Worm (Caenorhabditis elegans) whole organism, mixed stage, embryonic: ENCODE results near the gene acr-24.

Experiments used
- M03D4.4 ChIP-seq: sonication (generic microtip); optimal IDR thresholded peaks from 2 replicates; lab custom pipeline; 2017; ENCODE audit warnings: mild to moderate bottlenecking, missing genetic modification characterization, missing compliant biosample characterization
- bed-3 ChIP-seq: fragments of 200-800 bp; sonication (Bioruptor generic); optimal IDR thresholded peaks from 3 replicates; lab custom pipeline; 2018; ENCODE audit warnings: mild to moderate bottlenecking, missing genetic modification characterization, moderate library complexity, missing compliant biosample characterization
- blmp-1 ChIP-seq: fragments of 150-350 bp; optimal IDR thresholded peaks from 2 replicates; lab custom pipeline; 2014; ENCODE audit warnings: missing biosample characterization, missing genetic modification characterization
- ceh-39 ChIP-seq: fragments of 150-350 bp; optimal IDR thresholded peaks from 2 replicates; lab custom pipeline; 2014; ENCODE audit warnings: missing biosample characterization, missing genetic modification characterization
- ceh-43 ChIP-seq: fragments of 200-800 bp; sonication (Bioruptor generic); optimal IDR thresholded peaks from 2 replicates; lab custom pipeline; 2018; ENCODE audit warnings: mild to moderate bottlenecking, missing genetic modification characterization, moderate library complexity, missing compliant biosample characterization
- ceh-83 ChIP-seq: fragments of 200-800 bp; sonication (Bioruptor generic); optimal IDR thresholded peaks from 2 replicates; lab custom pipeline; 2018; ENCODE audit warnings: mild to moderate bottlenecking, missing genetic modification characterization, missing compliant biosample characterization
- ces-1 ChIP-seq: fragments of 150-350 bp; optimal IDR thresholded peaks from 2 replicates; lab custom pipeline; 2014; ENCODE audit warnings: missing biosample characterization, missing genetic modification reagents, missing genetic modification characterization
- cnd-1 ChIP-seq: fragments of 200-800 bp; sonication (Bioruptor generic); optimal IDR thresholded peaks from 2 replicates; lab custom pipeline; 2018; ENCODE audit warnings: mild to moderate bottlenecking, missing genetic modification characterization, missing compliant biosample characterization
- drap-1 ChIP-seq: fragments of 200-800 bp; sonication (Bioruptor generic); optimal IDR thresholded peaks from 3 replicates; lab custom pipeline; 2018; ENCODE audit warnings: mild to moderate bottlenecking, missing genetic modification characterization, missing compliant biosample characterization
- elt-1 ChIP-seq: sonication (generic microtip); optimal IDR thresholded peaks from 2 replicates; lab custom pipeline; 2017; ENCODE audit warnings: missing genetic modification characterization, mild to moderate bottlenecking, missing compliant biosample characterization, antibody characterized with exemption, moderate library complexity, borderline replicate concordance; ENCODE audit not compliant: insufficient read depth
- elt-3 ChIP-seq: fragments of 150-350 bp; optimal IDR thresholded peaks from 2 replicates; lab custom pipeline; 2014; ENCODE audit warnings: missing biosample characterization, missing genetic modification characterization
- flh-1 ChIP-seq: fragments of 200-800 bp; sonication (Bioruptor generic); optimal IDR thresholded peaks from 2 replicates; lab custom pipeline; 2018; ENCODE audit warnings: mild to moderate bottlenecking, missing genetic modification characterization, moderate library complexity, missing compliant biosample characterization
- ham-2 ChIP-seq: fragments of 200-800 bp; sonication (Bioruptor generic); optimal IDR thresholded peaks from 2 replicates; lab custom pipeline; 2018; ENCODE audit warnings: mild to moderate bottlenecking, missing genetic modification characterization, missing compliant biosample characterization
- hlh-1 ChIP-seq: fragments of 150-350 bp; optimal IDR thresholded peaks from 2 replicates; lab custom pipeline; 2014; ENCODE audit warnings: missing biosample characterization, missing genetic modification reagents, missing genetic modification characterization
- lin-13 ChIP-seq: fragments of 150-350 bp; optimal IDR thresholded peaks from 2 replicates; lab custom pipeline; 2014; ENCODE audit warnings: missing biosample characterization, missing genetic modification characterization
- lsy-2 ChIP-seq: fragments of 150-350 bp; optimal IDR thresholded peaks from 2 replicates; lab custom pipeline; 2014; ENCODE audit warnings: missing biosample characterization, missing genetic modification characterization
- mab-5 ChIP-seq: fragments of 150-350 bp; optimal IDR thresholded peaks from 2 replicates; lab custom pipeline; 2014; ENCODE audit warnings: missing biosample characterization, missing genetic modification characterization
- mep-1 ChIP-seq: fragments of 150-350 bp; optimal IDR thresholded peaks from 2 replicates; lab custom pipeline; 2017; ENCODE audit warnings: missing biosample characterization, missing genetic modification reagents, missing genetic modification characterization, inconsistent platforms
- mls-2 ChIP-seq: sonication (generic microtip); optimal IDR thresholded peaks from 2 replicates; lab custom pipeline; 2016; ENCODE audit warnings: mild to moderate bottlenecking, missing genetic modification characterization, moderate library complexity, missing compliant biosample characterization
- nhr-12 ChIP-seq: fragments of 150-350 bp; optimal IDR thresholded peaks from 2 replicates; lab custom pipeline; 2014; ENCODE audit warnings: missing biosample characterization, missing genetic modification characterization
- nhr-2 ChIP-seq: fragments of 150-350 bp; optimal IDR thresholded peaks from 2 replicates; lab custom pipeline; 2014; ENCODE audit warnings: missing biosample characterization, missing genetic modification characterization
- nhr-237 ChIP-seq: fragments of 150-350 bp; optimal IDR thresholded peaks from 2 replicates; lab custom pipeline; 2014; ENCODE audit warnings: missing biosample characterization, missing genetic modification characterization
- nhr-28 ChIP-seq: fragments of 150-350 bp; optimal IDR thresholded peaks from 2 replicates; lab custom pipeline; 2014; ENCODE audit warnings: missing biosample characterization, missing genetic modification characterization
- nhr-76 ChIP-seq: sonication (generic microtip); optimal IDR thresholded peaks from 2 replicates; lab custom pipeline; 2017; ENCODE audit warnings: missing biosample characterization, missing genetic modification characterization
- pha-4 ChIP-seq: fragments of 150-350 bp; optimal IDR thresholded peaks from 2 replicates; lab custom pipeline; 2018; ENCODE audit warnings: missing biosample characterization, missing genetic modification reagents, missing genetic modification characterization
- sem-2 ChIP-seq: fragments of 200-800 bp; sonication (Bioruptor generic); optimal IDR thresholded peaks from 2 replicates; lab custom pipeline; 2018; ENCODE audit warnings: mild to moderate bottlenecking, missing genetic modification characterization, missing compliant biosample characterization
- snpc-4 ChIP-seq: fragments of 150-350 bp; optimal IDR thresholded peaks from 2 replicates; lab custom pipeline; 2014; ENCODE audit warnings: missing biosample characterization, missing genetic modification characterization
- sptf-1 ChIP-seq: sonication (generic microtip); optimal IDR thresholded peaks from 2 replicates; lab custom pipeline; 2017; ENCODE audit warnings: mild to moderate bottlenecking, missing genetic modification characterization, moderate library complexity, missing compliant biosample characterization
- tbx-8 ChIP-seq: fragments of 200-800 bp; sonication (Bioruptor generic); optimal IDR thresholded peaks from 2 replicates; lab custom pipeline; 2018; ENCODE audit warnings: mild to moderate bottlenecking, missing genetic modification characterization, moderate library complexity, missing compliant biosample characterization
- unc-120 ChIP-seq: sonication (generic microtip); optimal IDR thresholded peaks from 2 replicates; lab custom pipeline; 2017; ENCODE audit warnings: missing genetic modification characterization, missing compliant biosample characterization; ENCODE audit not compliant: poor library complexity, severe bottlenecking
- unc-39 ChIP-seq: fragments of 150-350 bp; optimal IDR thresholded peaks from 2 replicates; lab custom pipeline; 2014; ENCODE audit warnings: missing biosample characterization, missing genetic modification characterization
- unc-62 ChIP-seq: fragments of 150-350 bp; optimal IDR thresholded peaks from 2 replicates; lab custom pipeline; 2014; ENCODE audit warnings: missing biosample characterization, missing genetic modification reagents, missing genetic modification characterization
- zip-8 ChIP-seq: fragments of 150-350 bp; optimal IDR thresholded peaks from 2 replicates; lab custom pipeline; 2014; ENCODE audit warnings: missing biosample characterization, missing genetic modification characterization
- ztf-11 ChIP-seq: fragments of 150-350 bp; optimal IDR thresholded peaks from 2 replicates; lab custom pipeline; 2014; ENCODE audit warnings: missing biosample characterization, missing genetic modification characterization

Gene acr-24

DNA sequence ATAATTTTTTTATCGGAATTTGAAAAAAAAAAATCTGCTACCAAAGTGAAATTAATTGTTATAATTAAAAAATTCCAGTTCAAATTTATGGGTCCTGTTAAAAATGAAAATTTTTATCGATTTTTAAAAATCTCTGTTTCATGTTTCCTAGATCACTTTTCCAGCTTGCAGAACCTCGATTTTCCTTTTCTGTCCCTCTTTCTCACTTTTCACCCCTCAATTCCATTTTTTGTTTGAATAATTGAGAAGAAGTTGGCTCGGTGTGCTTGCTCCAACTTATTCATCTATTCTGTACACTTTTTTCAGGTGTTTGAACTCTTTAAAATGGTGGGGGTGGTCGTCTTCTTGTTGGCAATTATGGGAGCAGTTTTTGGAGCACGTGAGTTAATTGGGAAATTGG is at the start of gene acr-24:
acr-24 (plus strand) TSS at position 301 of the 400 bp plus-strand sequence.
- TF ChIP-seq bed-3 (GFP tag; lab: Kevin White, UChicago): no peak
- TF ChIP-seq mls-2 (tag; lab: Kevin White, UChicago): no peak
- TF ChIP-seq blmp-1 (tag; lab: Kevin White, UChicago): no peak
- TF ChIP-seq hlh-1 (tag; lab: Kevin White, UChicago): no peak
- TF ChIP-seq nhr-2: no peak
- TF ChIP-seq drap-1: no peak
- TF ChIP-seq nhr-237 (tag; lab: Kevin White, UChicago): no peak
- TF ChIP-seq unc-39: no peak
- TF ChIP-seq nhr-12 (tag; lab: Kevin White, UChicago): no peak
- TF ChIP-seq mab-5 (tag; lab: Kevin White, UChicago): no peak
- no peak for TF ChIP-seq nhr-28 (tag; lab: Kevin White, UChicago)

DNA sequence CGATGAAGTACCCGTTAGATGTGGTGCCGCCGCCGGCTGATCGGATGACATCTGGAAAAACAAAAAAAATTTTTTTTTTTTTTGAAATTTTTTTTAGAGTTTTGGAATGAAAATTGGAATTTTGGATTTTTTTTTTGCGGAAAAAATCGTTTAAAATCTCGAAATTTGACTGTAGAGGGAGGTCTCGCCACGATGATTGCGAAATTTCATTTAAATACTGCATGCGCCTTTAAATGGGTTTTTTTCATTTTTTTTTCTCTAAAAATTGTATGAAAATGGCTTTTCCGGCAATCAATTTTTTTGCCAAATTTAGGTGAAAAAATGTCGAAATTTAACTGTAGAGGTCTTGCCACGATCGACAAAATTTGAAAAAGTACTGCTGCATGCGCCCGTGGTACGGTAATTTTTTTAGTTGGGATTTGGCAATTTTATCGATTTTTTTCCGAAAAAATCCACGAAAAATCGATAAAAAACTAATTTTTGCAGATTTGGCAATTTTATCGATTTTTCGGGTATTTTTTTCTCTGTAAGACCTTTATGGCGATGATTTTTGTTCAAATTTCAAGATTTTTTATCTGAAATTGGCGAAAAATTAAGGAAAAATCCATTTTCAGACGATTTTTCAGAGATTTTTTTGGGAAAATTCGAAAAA is 44.1 kb upstream of the acr-24 start, which contains the start of gene gtf-2H4:
gtf-2H4 (minus strand) TSS at position 51 of the 652 bp plus-strand sequence.
- TF ChIP-seq mls-2 (tag; lab: Kevin White, UChicago) (no peak), unc-120 (tag; lab: Kevin White, UChicago) (no peak), nhr-12 (tag; lab: Kevin White, UChicago) (no peak), drap-1 (no peak), snpc-4 (tag; lab: Kevin White, UChicago) (no peak), pha-4 (tag; lab: Kevin White, UChicago) (no peak), mep-1 (tag; lab: Kevin White, UChicago) (no peak), elt-3 (no peak), tbx-8 (GFP tag; lab: Kevin White, UChicago) (no peak), sem-2 (GFP tag; lab: Kevin White, UChicago) (no peak), lin-13 (no peak), ceh-83 (GFP tag; lab: Kevin White, UChicago) (no peak)

DNA sequence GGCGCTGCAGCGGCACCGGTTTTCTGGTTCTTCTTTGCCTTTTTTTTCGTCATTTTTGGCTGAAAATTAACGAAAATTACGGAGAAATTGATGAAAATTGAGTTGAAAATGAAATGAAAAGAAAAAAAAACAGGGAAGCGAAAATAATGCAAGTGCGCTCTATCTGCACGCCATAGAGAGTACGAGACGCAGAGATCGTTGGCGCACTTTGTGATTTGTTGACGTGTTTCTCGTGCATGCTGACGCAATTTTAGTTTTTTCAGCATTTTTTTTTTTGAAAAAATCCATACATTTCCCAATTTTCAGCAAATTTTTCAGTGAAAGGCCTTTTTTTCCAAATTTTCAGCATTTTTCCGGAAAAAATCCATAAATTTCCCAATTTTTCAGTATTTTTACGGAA is 25.9 kb upstream of the acr-24 start, which contains the start of gene ntl-11:
ntl-11 (minus strand) TSS at position 66 of the 400 bp plus-strand sequence.
- TF ChIP-seq elt-3: peak; percentile 53
- peak; percentile 62 for TF ChIP-seq M03D4.4 (tag; lab: Kevin White, UChicago)
- peak; percentile 87 for TF ChIP-seq lsy-2 (tag; lab: Kevin White, UChicago)
- peak; percentile 63 for TF ChIP-seq hlh-1 (tag; lab: Kevin White, UChicago)
- peak; percentile 85 for TF ChIP-seq sptf-1 (tag; lab: Kevin White, UChicago)
- TF ChIP-seq nhr-12 (tag; lab: Kevin White, UChicago): no peak
- TF ChIP-seq tbx-8 (GFP tag; lab: Kevin White, UChicago): no peak
- no peak for TF ChIP-seq nhr-76 (tag; lab: Kevin White, UChicago)
- peak; percentile 22 for TF ChIP-seq nhr-28 (tag; lab: Kevin White, UChicago)
- peak; percentile 26 for TF ChIP-seq ztf-11 (tag; lab: Kevin White, UChicago)
- peak; percentile 30 for TF ChIP-seq mab-5 (tag; lab: Kevin White, UChicago)
- peak; percentile 2 for TF ChIP-seq bed-3 (GFP tag; lab: Kevin White, UChicago)
- peak; percentile 59 for TF ChIP-seq unc-62 (GFP tag; lab: Kevin White, UChicago)
- peak; percentile 96 for TF ChIP-seq pha-4 (tag; lab: Kevin White, UChicago)
- TF ChIP-seq ceh-83 (GFP tag; lab: Kevin White, UChicago): no peak
- TF ChIP-seq unc-120 (tag; lab: Kevin White, UChicago): peak; percentile 16
- no peak for TF ChIP-seq elt-1 (tag; lab: Kevin White, UChicago)
- no peak for TF ChIP-seq mls-2 (tag; lab: Kevin White, UChicago)
- TF ChIP-seq zip-8: no peak
- peak; percentile 96 for TF ChIP-seq lin-13
- no peak for TF ChIP-seq nhr-2
- TF ChIP-seq ceh-39: peak; percentile 74
- TF ChIP-seq blmp-1 (tag; lab: Kevin White, UChicago): no peak
- peak; percentile 95 for TF ChIP-seq nhr-237 (tag; lab: Kevin White, UChicago)
- TF ChIP-seq ceh-43 (GFP tag; lab: Kevin White, UChicago): no peak
- peak; percentile 21 for TF ChIP-seq cnd-1 (tag; lab: Kevin White, UChicago)
- TF ChIP-seq ham-2 (GFP tag; lab: Kevin White, UChicago): no peak
- TF ChIP-seq ces-1 (GFP tag; lab: Kevin White, UChicago): peak; percentile 81
- TF ChIP-seq drap-1: peak; percentile 38
- TF ChIP-seq mep-1 (tag; lab: Kevin White, UChicago): peak; percentile 95
- TF ChIP-seq flh-1 (GFP tag; lab: Kevin White, UChicago): no peak
- no peak for TF ChIP-seq unc-39
- TF ChIP-seq, all 35 proteins: peak for 19
